Fruit fly (Drosophila melanogaster) whole organism, embryonic: ENCODE measurements around the gene Cyt-c-p.
A peak's percentile ranks its signal among the peaks of the same experiment; 100 is the strongest.

ENCODE experiments used
- Blimp-1 ChIP-seq: fragments of 200-800 bp; sonication (Bioruptor generic); optimal IDR thresholded peaks from 3 replicates; lab custom pipeline; 2018; ENCODE audit warnings: missing biosample characterization, missing genetic modification characterization, mild to moderate bottlenecking, moderate library complexity, missing genetic modification reagents
- CG10267 ChIP-seq: fragments of 200-800 bp; sonication (Bioruptor generic); optimal IDR thresholded peaks from 2 replicates; lab custom pipeline; 2018; ENCODE audit warnings: missing biosample characterization, mild to moderate bottlenecking, missing genetic modification characterization, moderate library complexity
- CG12769 ChIP-seq: fragments of 200-800 bp; sonication (Bioruptor generic); optimal IDR thresholded peaks from 2 replicates; lab custom pipeline; 2019; ENCODE audit warnings: missing biosample characterization, mild to moderate bottlenecking, missing genetic modification characterization, moderate library complexity
- CG13287 ChIP-seq: fragments of 200-800 bp; sonication (Bioruptor generic); IDR thresholded peaks from 2 replicates; pipeline ENCODE4 v1.3.6; 2022; ENCODE audit warnings: missing biosample characterization, missing genetic modification characterization; ENCODE audit not compliant: partially characterized antibody
- CG15073 ChIP-seq: fragments of 200-800 bp; sonication (Bioruptor generic); optimal IDR thresholded peaks from 2 replicates; lab custom pipeline; 2016; ENCODE audit warnings: missing biosample characterization, missing genetic modification characterization
- CG17361 ChIP-seq: fragments of 200-800 bp; sonication (Bioruptor generic); IDR thresholded peaks from 3 replicates; pipeline ENCODE4 v1.3.6; 2022; ENCODE audit warnings: missing biosample characterization, missing genetic modification characterization
- CG2199 ChIP-seq: fragments of 200-800 bp; sonication (Bioruptor generic); IDR thresholded peaks from 3 replicates; pipeline ENCODE4 v1.3.6; 2022; ENCODE audit warnings: missing biosample characterization, missing genetic modification characterization
- CG2712 ChIP-seq: fragments of 200-800 bp; optimal IDR thresholded peaks from 3 replicates; lab custom pipeline; 2019; ENCODE audit warnings: missing biosample characterization, mild to moderate bottlenecking, missing genetic modification characterization, moderate library complexity
- CG34224 ChIP-seq: fragments of 200-800 bp; sonication (Bioruptor generic); IDR thresholded peaks from 3 replicates; pipeline ENCODE4 v1.3.6; 2022; ENCODE audit warnings: missing biosample characterization, missing genetic modification characterization; ENCODE audit not compliant: partially characterized antibody
- CG34376 ChIP-seq: fragments of 200-800 bp; sonication (Bioruptor generic); optimal IDR thresholded peaks from 2 replicates; lab custom pipeline; 2018; ENCODE audit warnings: missing biosample characterization, mild to moderate bottlenecking, missing genetic modification characterization
- CG42726 ChIP-seq: fragments of 200-800 bp; sonication (Bioruptor generic); IDR thresholded peaks from 2 replicates; pipeline ENCODE4 v1.3.6; 2022; ENCODE audit warnings: missing biosample characterization, missing genetic modification characterization; ENCODE audit not compliant: partially characterized antibody
- CG5245 ChIP-seq: fragments of 200-800 bp; sonication (Bioruptor generic); optimal IDR thresholded peaks from 3 replicates; lab custom pipeline; 2016; ENCODE audit warnings: missing biosample characterization, missing genetic modification characterization
- CG6765 ChIP-seq: fragments of 200-800 bp; sonication (Bioruptor generic); optimal IDR thresholded peaks from 3 replicates; lab custom pipeline; 2017; ENCODE audit warnings: missing biosample characterization, mild to moderate bottlenecking, missing genetic modification characterization
- CG6791 ChIP-seq: fragments of 200-800 bp; sonication (Bioruptor generic); IDR thresholded peaks from 3 replicates; pipeline ENCODE4 v1.3.6; 2022; ENCODE audit warnings: missing biosample characterization, missing genetic modification characterization; ENCODE audit not compliant: partially characterized antibody
- CG8290 ChIP-seq, 3 experiments: fragments of 200-800 bp; sonication (Bioruptor generic); optimal IDR thresholded peaks; 2 replicates each; lab custom pipeline; 2016 to 2019; ENCODE audit warnings: missing biosample characterization in 3 of 3, missing genetic modification characterization in 3 of 3, mild to moderate bottlenecking in 2 of 3, moderate library complexity in 1 of 3
- HLH54F ChIP-seq: fragments of 200-800 bp; sonication (Bioruptor generic); optimal IDR thresholded peaks from 3 replicates; lab custom pipeline; 2016; ENCODE audit warnings: missing biosample characterization, missing genetic modification characterization
- HLHmδ ChIP-seq: fragments of 200-800 bp; sonication (Bioruptor generic); optimal IDR thresholded peaks from 2 replicates; lab custom pipeline; 2018; ENCODE audit warnings: missing biosample characterization, mild to moderate bottlenecking, missing genetic modification characterization, moderate library complexity
- MESR4 ChIP-seq: fragments of 200-800 bp; sonication (Bioruptor generic); optimal IDR thresholded peaks from 2 replicates; lab custom pipeline; 2018; ENCODE audit warnings: missing biosample characterization, mild to moderate bottlenecking, missing genetic modification characterization, moderate library complexity
- Med ChIP-seq: fragments of 200-800 bp; sonication (Bioruptor generic); peaks from one replicate; lab custom pipeline; 2016; ENCODE audit warnings: missing biosample characterization, missing genetic modification characterization, mild to moderate bottlenecking, inconsistent platforms, moderate library complexity
- Tbp ChIP-seq: fragments of >200 bp; optimal IDR thresholded peaks from 2 replicates; lab custom pipeline; 2018; ENCODE audit warnings: missing biosample characterization, missing genetic modification characterization
- Trl ChIP-seq, 3 experiments: fragments of >200 bp in 2 of 3; fragments of 200-800 bp in 1 of 3; sonication (Bioruptor generic) in 1 of 3; optimal IDR thresholded peaks; 2 replicates in 1 of 3; 3 replicates in 2 of 3; lab custom pipeline; 2016 to 2017; ENCODE audit warnings: missing biosample characterization in 1 of 3, missing genetic modification characterization in 1 of 3
- amos ChIP-seq: fragments of 200-800 bp; sonication (Bioruptor generic); IDR thresholded peaks from 2 replicates; pipeline ENCODE4 v1.3.6; 2022; ENCODE audit warnings: missing biosample characterization, missing genetic modification characterization; ENCODE audit not compliant: partially characterized antibody
- ato ChIP-seq: fragments of 200-800 bp; sonication (Bioruptor generic); IDR thresholded peaks from 2 replicates; pipeline ENCODE4 v1.3.6; 2022; ENCODE audit warnings: missing biosample characterization, missing genetic modification characterization; ENCODE audit not compliant: partially characterized antibody
- bowl ChIP-seq: fragments of 200-800 bp; sonication (Bioruptor generic); IDR thresholded peaks from 2 replicates; pipeline ENCODE4 v1.3.6; 2022; ENCODE audit warnings: missing biosample characterization, missing genetic modification characterization
- chinmo ChIP-seq: fragments of 200-800 bp; sonication (Bioruptor generic); IDR thresholded peaks from 4 replicates; pipeline ENCODE4 v1.3.6; 2022; ENCODE audit warnings: missing biosample characterization, missing genetic modification characterization; ENCODE audit not compliant: partially characterized antibody
- chn ChIP-seq: fragments of 200-800 bp; sonication (Bioruptor generic); optimal IDR thresholded peaks from 2 replicates; lab custom pipeline; 2016; ENCODE audit warnings: missing biosample characterization, missing genetic modification characterization
- gce ChIP-seq: fragments of 200-800 bp; sonication (Bioruptor generic); IDR thresholded peaks from 3 replicates; pipeline ENCODE4 v1.3.6; 2022; ENCODE audit warnings: missing biosample characterization, missing genetic modification characterization
- maf-S ChIP-seq: fragments of 200-800 bp; sonication (Bioruptor generic); optimal IDR thresholded peaks from 2 replicates; lab custom pipeline; 2016; ENCODE audit warnings: missing biosample characterization, missing genetic modification characterization
- pros ChIP-seq: fragments of 200-800 bp; sonication (Bioruptor generic); optimal IDR thresholded peaks from 3 replicates; lab custom pipeline; 2019; ENCODE audit warnings: missing biosample characterization, mild to moderate bottlenecking, missing genetic modification characterization, moderate library complexity
- psq ChIP-seq: fragments of 200-800 bp; sonication (Bioruptor generic); optimal IDR thresholded peaks from 2 replicates; lab custom pipeline; 2017; ENCODE audit warnings: missing biosample characterization, missing genetic modification characterization
- sd ChIP-seq: fragments of 200-800 bp; sonication (Bioruptor generic); optimal IDR thresholded peaks from 3 replicates; lab custom pipeline; 2018; ENCODE audit warnings: missing biosample characterization, mild to moderate bottlenecking, missing genetic modification characterization, moderate library complexity
- sens ChIP-seq: fragments of 200-800 bp; sonication (Bioruptor generic); peaks from one replicate; lab custom pipeline; 2016; ENCODE audit warnings: missing biosample characterization, missing genetic modification characterization
- sim ChIP-seq: fragments of 200-800 bp; sonication (Bioruptor generic); IDR thresholded peaks from 2 replicates; pipeline ENCODE4 v1.3.6; 2022; ENCODE audit warnings: missing biosample characterization, missing genetic modification characterization
- sob ChIP-seq: fragments of 200-800 bp; sonication (Bioruptor generic); IDR thresholded peaks from 2 replicates; pipeline ENCODE4 v1.3.6; 2022; ENCODE audit warnings: missing biosample characterization, missing genetic modification characterization
- stwl ChIP-seq: fragments of 200-800 bp; sonication (Bioruptor generic); optimal IDR thresholded peaks from 3 replicates; lab custom pipeline; 2018; ENCODE audit warnings: missing biosample characterization, mild to moderate bottlenecking, missing genetic modification characterization, moderate library complexity
- vvl ChIP-seq: fragments of 200-800 bp; sonication (Bioruptor generic); IDR thresholded peaks from 2 replicates; pipeline ENCODE4 v1.3.6; 2022; ENCODE audit warnings: missing biosample characterization, missing genetic modification characterization

Cyt-c-p gene

DNA sequence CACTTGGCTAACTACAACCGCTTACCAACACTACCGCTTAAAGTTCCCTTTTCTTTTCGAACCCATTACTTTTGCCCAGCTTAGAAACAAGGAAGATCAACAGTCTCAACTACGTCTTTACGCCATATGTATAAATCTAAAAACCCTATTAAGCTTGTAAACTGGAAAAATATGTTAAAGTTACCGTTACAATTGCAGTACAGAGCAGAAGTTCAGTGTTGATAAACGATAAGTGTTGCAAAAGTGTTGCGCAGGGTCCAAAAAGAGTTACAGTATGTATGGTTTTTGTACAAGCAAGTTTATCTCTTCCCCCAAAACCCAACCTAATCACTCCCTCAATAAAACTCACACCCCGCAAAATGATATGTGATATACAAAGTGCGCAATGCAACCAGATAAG lies 27.4 kb downstream of the Cyt-c-p start:
- TF ChIP-seq CG6791 (0 out of 3 replicates have a peak, but pooled peaks have one; percentile 42), CG8290 (GFP tag; optimal IDR thresholded peaks at IDR 0.05; lab: Kevin White, UChicago) (peak; percentile 33), CG8290 (tag; optimal IDR thresholded peaks at IDR 0.05; lab: Kevin White, UChicago) (no peak), CG10267 (peak; percentile 17), CG42726 (GFP tag; lab: Robert Waterston, UW) (no peak), stwl (tag; lab: Kevin White, UChicago) (peak; percentile 95)

DNA sequence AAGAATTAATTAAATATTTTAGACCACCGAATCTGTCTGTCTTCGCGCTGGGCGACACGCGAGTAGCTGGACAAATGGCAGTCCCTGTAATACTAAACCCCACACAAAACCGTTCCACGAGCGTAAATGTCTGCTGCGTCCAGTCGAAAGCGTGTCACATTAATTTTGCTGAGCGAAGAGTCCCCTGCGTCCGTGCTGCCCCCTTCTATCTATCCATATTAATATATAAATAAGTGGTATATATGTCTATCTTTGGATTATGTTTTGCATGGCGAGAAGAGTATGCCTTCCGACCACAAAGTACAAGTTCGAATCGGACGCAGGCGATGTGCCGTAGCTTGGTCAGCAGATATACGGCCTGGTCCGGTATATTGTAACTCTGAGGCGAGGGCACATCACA lies 32.6 kb downstream of the Cyt-c-p start:
- TF ChIP-seq Tbp (GFP tag; lab: Kevin White, UChicago) (no peak), bowl (GFP tag; lab: Robert Waterston, UW) (no peak), CG15073 (GFP tag; lab: Kevin White, UChicago) (no peak), sens (GFP tag; lab: Kevin White, UChicago) (peak; percentile 61), CG17361 (GFP tag; lab: Robert Waterston, UW) (no peak), CG5245 (GFP tag; lab: Kevin White, UChicago) (no peak), psq (GFP tag; lab: Kevin White, UChicago) (no peak), CG2199 (GFP tag; lab: Robert Waterston, UW) (0 out of 3 replicates have a peak, but pooled peaks have one; percentile 58)

DNA sequence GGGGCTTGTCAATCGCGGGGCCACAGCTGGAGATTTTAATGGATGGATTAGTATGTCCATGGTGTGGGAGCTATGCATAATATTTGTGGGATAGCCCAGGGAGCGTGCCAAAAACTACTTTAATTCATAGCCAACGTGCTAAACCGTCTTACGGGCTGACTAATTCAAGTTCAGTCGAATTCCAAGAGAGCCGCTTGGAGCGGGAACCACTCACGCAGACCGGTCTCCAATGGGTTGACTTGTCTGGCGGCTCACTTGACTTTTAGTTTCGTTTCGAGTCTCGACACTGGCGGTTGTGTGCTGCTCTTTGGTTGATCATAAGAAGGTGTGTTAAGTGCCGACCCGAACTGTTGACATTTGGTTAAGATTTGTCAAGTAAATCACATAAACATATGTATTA lies 34.3 kb downstream of the Cyt-c-p start, which contains the start of gene yellow-b:
Gene yellow-b, plus strand, starts transcription at position 263 of the 400 bp plus-strand sequence.
- no peak for TF ChIP-seq HLH54F (GFP tag; lab: Kevin White, UChicago)
- no peak for TF ChIP-seq CG34376 (GFP tag; lab: Kevin White, UChicago)
- peak; percentile 93 for TF ChIP-seq Blimp-1 (GFP tag; lab: Kevin White, UChicago)
- TF ChIP-seq CG12769: peak; percentile 72
- TF ChIP-seq vvl (GFP tag; lab: Robert Waterston, UW): peak; percentile 53
- peak; percentile 29; the same call in 1 of the 2 replicates for TF ChIP-seq CG13287 (GFP tag; lab: Robert Waterston, UW)
- peak; percentile 98 for TF ChIP-seq sd (tag; lab: Kevin White, UChicago)
- TF ChIP-seq Med (GFP tag; lab: Kevin White, UChicago): peak; percentile 76
- TF ChIP-seq HLHmδ: no peak
- TF ChIP-seq CG34224 (GFP tag; lab: Robert Waterston, UW): 0 out of 3 replicates have a peak, but pooled peaks have one; percentile 20
- no peak for TF ChIP-seq CG6765 (GFP tag; lab: Kevin White, UChicago)
- peak; percentile 69; the same call in 1 of the 4 replicates for TF ChIP-seq chinmo (GFP tag; lab: Robert Waterston, UW)
- TF ChIP-seq pros (GFP tag; lab: Kevin White, UChicago): no peak
- TF ChIP-seq amos (GFP tag; lab: Robert Waterston, UW): 0 out of 2 replicates have a peak, but pooled peaks have one; percentile 9
- TF ChIP-seq sob (GFP tag; lab: Robert Waterston, UW): peak; percentile 31; the same call in 1 of the 2 replicates
- TF ChIP-seq gce (GFP tag; lab: Robert Waterston, UW): no peak
- TF ChIP-seq Trl (optimal IDR thresholded peaks at IDR 0.05; lab: Kevin White, UChicago): peak; percentile 14 to 21
- no peak for TF ChIP-seq Trl (GFP tag; optimal IDR thresholded peaks at IDR 0.05; lab: Kevin White, UChicago)
- no peak for TF ChIP-seq ato
- TF ChIP-seq maf-S: no peak
- TF ChIP-seq sim (GFP tag; lab: Robert Waterston, UW): no peak
- no peak for TF ChIP-seq MESR4 (GFP tag; lab: Kevin White, UChicago)
- no peak for TF ChIP-seq chn (GFP tag; lab: Kevin White, UChicago)
- TF ChIP-seq CG2712: no peak
- TF ChIP-seq, all 482 proteins: peak for 11
